Worm (Caenorhabditis elegans) whole organism, L3 larva: ENCODE results near the gene F52H2.3.

Experiments
- R02D3.7 ChIP-seq: fragments of 150-350 bp; optimal IDR thresholded peaks from 2 replicates; lab custom pipeline; 2014; ENCODE audit warnings: missing biosample characterization, missing genetic modification characterization
- ZK546.5 ChIP-seq: sonication (generic microtip); optimal IDR thresholded peaks from 2 replicates; lab custom pipeline; 2017; ENCODE audit warnings: missing biosample characterization, missing genetic modification characterization
- ceh-28 ChIP-seq: fragments of 150-350 bp; optimal IDR thresholded peaks from 2 replicates; lab custom pipeline; 2014; ENCODE audit warnings: missing biosample characterization, missing genetic modification reagents, missing genetic modification characterization
- ceh-82 ChIP-seq: fragments of 150-350 bp; optimal IDR thresholded peaks from 2 replicates; lab custom pipeline; 2014; ENCODE audit warnings: missing biosample characterization, missing genetic modification characterization
- ceh-9 ChIP-seq: sonication (generic microtip); optimal IDR thresholded peaks from 2 replicates; lab custom pipeline; 2018; ENCODE audit warnings: missing biosample characterization, missing genetic modification characterization
- daf-12 ChIP-seq: fragments of 150-350 bp; optimal IDR thresholded peaks from 2 replicates; lab custom pipeline; 2014; ENCODE audit warnings: missing biosample characterization, missing genetic modification reagents, missing genetic modification characterization
- egl-27 ChIP-seq: sonication (generic microtip); optimal IDR thresholded peaks from 4 replicates; lab custom pipeline; 2017; ENCODE audit warnings: missing biosample characterization, missing genetic modification reagents, missing genetic modification characterization
- egl-5 ChIP-seq: fragments of 150-350 bp; optimal IDR thresholded peaks from 2 replicates; lab custom pipeline; 2017; ENCODE audit warnings: missing biosample characterization, missing genetic modification reagents, missing genetic modification characterization, inconsistent platforms
- elt-1 ChIP-seq: fragments of 150-350 bp; optimal IDR thresholded peaks from 2 replicates; lab custom pipeline; 2014; ENCODE audit warnings: missing biosample characterization, missing genetic modification characterization
- elt-2 ChIP-seq: sonication (generic microtip); optimal IDR thresholded peaks from 2 replicates; lab custom pipeline; 2016; ENCODE audit warnings: missing genetic modification reagents, mild to moderate bottlenecking, missing genetic modification characterization, missing compliant biosample characterization
- elt-3 ChIP-seq, 3 experiments: fragments of 150-350 bp in 1 of 3; sonication (generic microtip) in 2 of 3; optimal IDR thresholded peaks; 2 replicates in 2 of 3; 4 replicates in 1 of 3; lab custom pipeline; 2014 to 2017; ENCODE audit warnings: missing biosample characterization in 3 of 3, missing genetic modification characterization in 3 of 3
- eor-1 ChIP-seq, 2 experiments: fragments of 150-350 bp; optimal IDR thresholded peaks; 2 replicates each; lab custom pipeline; 2014 to 2018; ENCODE audit warnings: missing biosample characterization in 2 of 2, missing genetic modification characterization in 2 of 2
- fkh-10 ChIP-seq: sonication (generic microtip); optimal IDR thresholded peaks from 2 replicates; lab custom pipeline; 2017; ENCODE audit warnings: missing biosample characterization, missing genetic modification reagents, missing genetic modification characterization
- fkh-2 ChIP-seq: fragments of 150-350 bp; optimal IDR thresholded peaks from 2 replicates; lab custom pipeline; 2014; ENCODE audit warnings: missing biosample characterization, missing genetic modification reagents, missing genetic modification characterization
- hmg-11 ChIP-seq: sonication (generic microtip); optimal IDR thresholded peaks from 2 replicates; lab custom pipeline; 2016; ENCODE audit warnings: missing genetic modification characterization, missing compliant biosample characterization
- jun-1 ChIP-seq: fragments of 150-350 bp; optimal IDR thresholded peaks from 2 replicates; lab custom pipeline; 2014; ENCODE audit warnings: missing biosample characterization, missing genetic modification reagents, missing genetic modification characterization
- lin-15B ChIP-seq: fragments of 150-350 bp; optimal IDR thresholded peaks from 2 replicates; lab custom pipeline; 2014; ENCODE audit warnings: missing biosample characterization, missing genetic modification characterization
- lin-39 ChIP-seq: fragments of 150-350 bp; optimal IDR thresholded peaks from 2 replicates; lab custom pipeline; 2018; ENCODE audit warnings: missing biosample characterization, missing genetic modification reagents, missing genetic modification characterization
- lsy-12 ChIP-seq: sonication (generic microtip); optimal IDR thresholded peaks from 2 replicates; lab custom pipeline; 2016; ENCODE audit warnings: mild to moderate bottlenecking, missing genetic modification characterization, missing compliant biosample characterization
- mdl-1 ChIP-seq: fragments of 150-350 bp; optimal IDR thresholded peaks from 2 replicates; lab custom pipeline; 2014; ENCODE audit warnings: missing biosample characterization, missing genetic modification characterization
- nfya-1 ChIP-seq: sonication (generic microtip); optimal IDR thresholded peaks from 2 replicates; lab custom pipeline; 2017; ENCODE audit warnings: missing genetic modification characterization, mild to moderate bottlenecking, missing compliant biosample characterization, antibody characterized with exemption, moderate library complexity; ENCODE audit not compliant: insufficient read depth
- nhr-11 ChIP-seq: fragments of 150-350 bp; optimal IDR thresholded peaks from 2 replicates; lab custom pipeline; 2014; ENCODE audit warnings: missing biosample characterization, missing genetic modification characterization
- nhr-23 ChIP-seq: fragments of 150-350 bp; optimal IDR thresholded peaks from 2 replicates; lab custom pipeline; 2014; ENCODE audit warnings: missing biosample characterization, missing genetic modification reagents, missing genetic modification characterization
- nhr-25 ChIP-seq: sonication (generic microtip); optimal IDR thresholded peaks from 2 replicates; lab custom pipeline; 2017; ENCODE audit warnings: missing biosample characterization, missing genetic modification characterization
- nhr-28 ChIP-seq: fragments of 150-350 bp; optimal IDR thresholded peaks from 2 replicates; lab custom pipeline; 2014; ENCODE audit warnings: missing biosample characterization, missing genetic modification characterization
- nhr-43 ChIP-seq: sonication (generic microtip); optimal IDR thresholded peaks from 2 replicates; lab custom pipeline; 2016; ENCODE audit warnings: mild to moderate bottlenecking, missing genetic modification characterization, missing compliant biosample characterization; ENCODE audit not compliant: poor library complexity, severe bottlenecking
- nhr-76 ChIP-seq: fragments of 150-350 bp; sonication (generic microtip); optimal IDR thresholded peaks from 5 replicates; lab custom pipeline; 2014; ENCODE audit warnings: missing biosample characterization, missing genetic modification characterization
- nhr-77 ChIP-seq: fragments of 150-350 bp; optimal IDR thresholded peaks from 2 replicates; lab custom pipeline; 2014; ENCODE audit warnings: missing biosample characterization, missing genetic modification characterization
- pha-4 ChIP-seq: fragments of 150-350 bp; optimal IDR thresholded peaks from 2 replicates; lab custom pipeline; 2014; ENCODE audit warnings: missing biosample characterization, missing genetic modification reagents, missing genetic modification characterization
- pqm-1 ChIP-seq: fragments of 150-350 bp; optimal IDR thresholded peaks from 2 replicates; lab custom pipeline; 2017; ENCODE audit warnings: missing biosample characterization, missing genetic modification characterization, inconsistent platforms
- sea-2 ChIP-seq: fragments of 150-350 bp; sonication (generic microtip); optimal IDR thresholded peaks from 4 replicates; lab custom pipeline; 2014; ENCODE audit warnings: missing biosample characterization, missing genetic modification reagents, missing genetic modification characterization
- skn-1 ChIP-seq: fragments of 150-350 bp; optimal IDR thresholded peaks from 2 replicates; lab custom pipeline; 2014; ENCODE audit warnings: missing biosample characterization, missing genetic modification characterization
- snpc-4 ChIP-seq: fragments of 150-350 bp; optimal IDR thresholded peaks from 2 replicates; lab custom pipeline; 2014; ENCODE audit warnings: missing biosample characterization, missing genetic modification characterization
- tbx-2 ChIP-seq: sonication (generic microtip); optimal IDR thresholded peaks from 2 replicates; lab custom pipeline; 2016; ENCODE audit warnings: mild to moderate bottlenecking, missing genetic modification characterization, missing compliant biosample characterization
- unc-39 ChIP-seq: sonication (generic microtip); optimal IDR thresholded peaks from 4 replicates; lab custom pipeline; 2017; ENCODE audit warnings: missing biosample characterization, missing genetic modification characterization
- unc-62 ChIP-seq: fragments of 150-350 bp; sonication (generic microtip); optimal IDR thresholded peaks from 4 replicates; lab custom pipeline; 2014; ENCODE audit warnings: missing biosample characterization, missing genetic modification reagents, missing genetic modification characterization
- zag-1 ChIP-seq: fragments of 150-350 bp; optimal IDR thresholded peaks from 2 replicates; lab custom pipeline; 2014; ENCODE audit warnings: missing biosample characterization, missing genetic modification characterization
- ztf-11 ChIP-seq: fragments of 150-350 bp; optimal IDR thresholded peaks from 2 replicates; lab custom pipeline; 2014; ENCODE audit warnings: missing biosample characterization, missing genetic modification characterization
- ztf-4 ChIP-seq: fragments of 150-350 bp; optimal IDR thresholded peaks from 2 replicates; lab custom pipeline; 2014; ENCODE audit warnings: missing biosample characterization, missing genetic modification characterization

The F52H2.3 gene

DNA sequence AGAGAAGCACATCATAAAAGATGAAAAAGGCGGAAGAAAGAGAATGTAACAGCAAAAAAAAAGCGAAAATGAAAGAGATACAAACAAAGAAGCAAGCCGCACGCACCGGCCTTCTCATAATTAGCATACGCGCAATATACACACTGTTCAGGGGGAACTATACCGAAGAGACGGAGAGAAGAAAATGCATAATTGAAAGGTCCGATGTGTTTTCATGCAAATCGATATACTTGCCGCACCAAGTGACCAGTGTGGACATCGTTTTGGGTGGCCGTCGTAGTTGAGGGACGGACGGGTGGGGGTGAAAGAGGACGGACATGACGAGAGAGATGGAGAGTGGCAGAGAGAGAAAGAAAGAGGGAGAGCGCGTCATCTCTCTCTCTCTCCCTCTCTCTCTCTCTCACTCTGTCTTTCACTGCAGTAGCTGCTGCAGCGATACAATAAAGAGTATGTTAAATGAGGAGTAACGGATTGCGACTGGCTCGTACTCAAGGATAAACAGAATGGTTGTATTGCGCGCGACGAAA lies 4.5 kb downstream of the F52H2.3 start:
- peak; percentile 89 for TF ChIP-seq nfya-1
- peak; percentile 54 for TF ChIP-seq tbx-2 (tag; lab: Kevin White, UChicago)
- peak; percentile 95 for TF ChIP-seq pha-4 (tag; lab: Kevin White, UChicago)
- peak; percentile 36 for TF ChIP-seq elt-1 (tag; lab: Kevin White, UChicago)
- no peak for TF ChIP-seq R02D3.7 (tag; lab: Kevin White, UChicago)
- peak; percentile 12 for TF ChIP-seq lsy-12 (tag; lab: Kevin White, UChicago)
- TF ChIP-seq jun-1 (tag; lab: Kevin White, UChicago): peak; percentile 37
- peak; percentile 81 for TF ChIP-seq nhr-25 (tag; lab: Kevin White, UChicago)
- no peak for TF ChIP-seq ceh-9 (tag; lab: Kevin White, UChicago)
- peak; percentile 42 for TF ChIP-seq skn-1 (tag; lab: Kevin White, UChicago)
- TF ChIP-seq zag-1: no peak
- TF ChIP-seq eor-1 (tag; optimal IDR thresholded peaks at IDR 0.05; lab: Kevin White, UChicago): no peak
- peak; percentile 65 for TF ChIP-seq egl-27 (tag; lab: Kevin White, UChicago)
- peak; percentile 66 for TF ChIP-seq hmg-11 (tag; lab: Kevin White, UChicago)
- no peak for TF ChIP-seq ZK546.5
- no peak for TF ChIP-seq nhr-43 (tag; lab: Kevin White, UChicago)
- peak; percentile 79 for TF ChIP-seq nhr-23 (tag; lab: Kevin White, UChicago)
- peak; percentile 63 for TF ChIP-seq ceh-82 (tag; lab: Kevin White, UChicago)
- TF ChIP-seq fkh-10 (GFP tag; lab: Kevin White, UChicago): peak; percentile 66
- peak; percentile 10 for TF ChIP-seq mdl-1 (tag; lab: Kevin White, UChicago)
- peak; percentile 52 for TF ChIP-seq unc-62 (GFP tag; lab: Kevin White, UChicago)
- peak; percentile 87 for TF ChIP-seq snpc-4 (tag; lab: Kevin White, UChicago)
- peak; percentile 73 for TF ChIP-seq nhr-11 (tag; lab: Kevin White, UChicago)
- no peak for TF ChIP-seq elt-3 (tag; optimal IDR thresholded peaks at IDR 0.05; lab: Kevin White, UChicago)
- TF ChIP-seq ceh-28 (tag; lab: Kevin White, UChicago): peak; percentile 71
- TF ChIP-seq egl-5 (tag; lab: Kevin White, UChicago): peak; percentile 70
- TF ChIP-seq lin-15B (tag; lab: Kevin White, UChicago): peak; percentile 29
- TF ChIP-seq lin-39 (tag; lab: Kevin White, UChicago): peak; percentile 97
- no peak for TF ChIP-seq ztf-4 (tag; lab: Kevin White, UChicago)
- TF ChIP-seq, all 47 proteins: peak for 21

DNA sequence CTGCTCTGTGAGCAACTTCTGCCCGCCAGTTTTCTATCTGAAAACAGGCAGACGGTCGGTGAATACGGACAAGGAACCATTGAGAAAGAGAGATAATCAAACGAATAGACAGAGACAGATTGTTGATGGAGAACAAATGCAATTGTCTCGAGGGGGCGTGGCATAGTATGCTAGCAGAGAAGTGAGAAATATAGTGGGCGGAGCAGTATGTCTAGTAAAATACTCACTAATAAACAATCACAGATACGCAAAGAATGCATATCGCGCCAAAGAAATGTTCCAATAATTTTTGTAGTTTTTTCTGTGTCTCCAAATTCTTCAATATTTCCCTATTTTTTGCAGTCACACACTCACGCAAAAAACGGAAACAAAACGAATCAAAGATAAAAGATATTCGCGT lies 8.5 kb downstream of the F52H2.3 start, which contains the start of gene tbc-12:
TSS of gene tbc-12 (minus strand) at position 101 of the 400 bp plus-strand sequence.
- no peak for TF ChIP-seq lin-39 (tag; lab: Kevin White, UChicago)
- no peak for TF ChIP-seq nfya-1
- no peak for TF ChIP-seq nhr-76
- no peak for TF ChIP-seq fkh-2 (tag; lab: Kevin White, UChicago)
- TF ChIP-seq nhr-28 (tag; lab: Kevin White, UChicago): no peak
- no peak for TF ChIP-seq egl-5 (tag; lab: Kevin White, UChicago)
- no peak for TF ChIP-seq daf-12
- TF ChIP-seq, all 47 proteins: peak for 0

DNA sequence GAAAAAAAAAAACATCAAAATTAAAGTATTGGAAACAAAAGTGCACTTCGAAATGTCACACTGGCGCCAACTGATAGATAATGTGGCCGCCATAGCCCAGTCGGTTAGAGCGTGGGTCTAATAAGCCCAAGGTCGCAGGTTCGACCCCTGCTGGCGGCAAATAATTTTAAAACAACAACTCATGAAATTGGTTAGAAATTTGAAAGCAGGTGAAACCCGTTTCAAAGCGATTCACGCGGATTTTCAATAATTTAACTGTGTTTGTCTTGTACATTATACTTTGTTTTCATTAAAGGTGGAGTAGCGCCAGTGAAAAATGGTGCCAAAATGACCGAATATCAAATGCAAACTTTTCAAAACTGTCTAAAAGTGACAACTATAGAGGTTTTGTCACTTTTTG lies 9.6 kb downstream of the F52H2.3 start:
- TF ChIP-seq skn-1 (tag; lab: Kevin White, UChicago) (no peak), lsy-12 (tag; lab: Kevin White, UChicago) (peak; percentile 0), unc-39 (no peak), nfya-1 (peak; percentile 16), eor-1 (tag; optimal IDR thresholded peaks at IDR 0.05; lab: Kevin White, UChicago) (no peak), sea-2 (no peak), nhr-77 (no peak), ceh-9 (tag; lab: Kevin White, UChicago) (no peak), elt-2 (peak; percentile 54), pha-4 (tag; lab: Kevin White, UChicago) (peak; percentile 14), snpc-4 (tag; lab: Kevin White, UChicago) (no peak), ceh-28 (tag; lab: Kevin White, UChicago) (no peak), ztf-11 (no peak), nhr-25 (tag; lab: Kevin White, UChicago) (peak; percentile 26), pqm-1 (tag; lab: Kevin White, UChicago) (peak; percentile 34), nhr-43 (tag; lab: Kevin White, UChicago) (peak; percentile 55), lin-39 (tag; lab: Kevin White, UChicago) (no peak)
